Worm (Caenorhabditis elegans): ENCODE results near the gene Y81B9A.3.

Gene Y81B9A.3

DNA sequence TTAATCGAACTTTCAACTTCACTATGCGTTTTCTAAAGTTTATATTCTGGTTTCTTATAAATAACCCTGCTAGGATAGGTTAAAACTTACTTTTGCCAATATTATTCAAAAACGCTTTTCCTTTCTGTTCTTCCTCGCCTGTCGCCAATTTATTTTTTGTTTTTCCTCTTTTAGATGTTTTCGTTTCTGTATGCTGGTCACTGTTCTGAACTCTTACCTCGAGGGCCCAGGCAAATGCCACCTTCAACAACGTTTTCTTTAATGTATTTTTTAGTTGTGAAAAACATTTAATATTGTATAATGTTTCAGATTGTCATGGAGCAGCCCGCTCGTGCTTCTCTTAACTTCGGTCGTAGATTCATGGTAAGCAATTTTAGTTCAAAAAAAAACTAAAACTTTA lies at the start of gene Y81B9A.3:
Gene Y81B9A.3 (plus strand): TSS at position 301 of the 400 bp plus-strand sequence.
- TF ChIP-seq ZK337.2 (GFP tag; IDR thresholded peaks at IDR 0.05) (no peak), ceh-44 (GFP tag; IDR thresholded peaks at IDR 0.05) (no peak), snpc-1.2 (GFP tag; IDR thresholded peaks at IDR 0.05) (no peak), madf-5 (GFP tag; IDR thresholded peaks at IDR 0.05) (no peak), pqm-1 (tag; optimal IDR thresholded peaks at IDR 0.05) (no peak), fos-1 (tag; optimal IDR thresholded peaks at IDR 0.05) (no peak), lsy-2 (tag; optimal IDR thresholded peaks at IDR 0.05) (no peak), mes-2 (tag; optimal IDR thresholded peaks at IDR 0.05; ENCODE audit: poor library complexity, severe bottlenecking) (no peak), Y75B8A.6 (GFP tag; IDR thresholded peaks at IDR 0.05) (no peak), duxl-1 (tag; optimal IDR thresholded peaks at IDR 0.05; ENCODE audit: poor library complexity) (no peak), mdt-29 (GFP tag; IDR thresholded peaks at IDR 0.05) (no peak), T20F7.1 (GFP tag; optimal IDR thresholded peaks at IDR 0.05) (no peak), spr-3 (GFP tag; optimal IDR thresholded peaks at IDR 0.05) (no peak)

DNA sequence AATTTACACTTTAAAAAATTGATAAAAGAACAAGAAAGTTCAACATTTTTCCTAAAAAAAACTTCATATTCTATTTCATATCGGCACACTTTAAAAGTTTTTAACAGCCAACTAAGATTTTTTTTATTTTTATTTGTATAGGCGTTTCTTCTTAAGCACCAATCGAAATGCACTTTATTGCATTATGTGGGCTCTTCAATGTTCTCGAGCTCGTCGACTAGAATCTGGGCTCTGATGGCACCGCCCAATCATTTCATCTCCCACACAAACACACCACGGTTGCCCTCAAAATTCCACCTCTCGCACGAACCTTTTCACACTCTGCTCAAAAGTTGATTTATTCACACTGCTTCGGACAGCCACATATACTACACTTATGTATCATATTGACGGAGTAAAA lies 44.8 kb upstream of the Y81B9A.3 start, which contains the start of gene B0563.6:
Gene B0563.6 (plus strand): TSS at position 301 of the 400 bp plus-strand sequence.
- no peak for TF ChIP-seq pha-4 (GFP tag; IDR thresholded peaks at IDR 0.05)
- no peak for TF ChIP-seq pha-4 (tag; optimal IDR thresholded peaks at IDR 0.05)
- TF ChIP-seq ama-1 (optimal IDR thresholded peaks at IDR 0.05), result no peak
- no peak for TF ChIP-seq lin-1 (GFP tag; IDR thresholded peaks at IDR 0.05)
- no peak for TF ChIP-seq F37D6.2 (tag; optimal IDR thresholded peaks at IDR 0.05)
- TF ChIP-seq daf-8 (GFP tag; IDR thresholded peaks at IDR 0.05), result no peak
- no peak for TF ChIP-seq F26F4.8 (GFP tag; conservative IDR thresholded peaks at IDR 0.05)
- no peak for TF ChIP-seq rbr-2 (tag; optimal IDR thresholded peaks at IDR 0.05)
- TF ChIP-seq F10B5.3 (tag; optimal IDR thresholded peaks at IDR 0.05), result no peak
- TF ChIP-seq ZK337.2 (GFP tag; IDR thresholded peaks at IDR 0.05), result no peak

DNA sequence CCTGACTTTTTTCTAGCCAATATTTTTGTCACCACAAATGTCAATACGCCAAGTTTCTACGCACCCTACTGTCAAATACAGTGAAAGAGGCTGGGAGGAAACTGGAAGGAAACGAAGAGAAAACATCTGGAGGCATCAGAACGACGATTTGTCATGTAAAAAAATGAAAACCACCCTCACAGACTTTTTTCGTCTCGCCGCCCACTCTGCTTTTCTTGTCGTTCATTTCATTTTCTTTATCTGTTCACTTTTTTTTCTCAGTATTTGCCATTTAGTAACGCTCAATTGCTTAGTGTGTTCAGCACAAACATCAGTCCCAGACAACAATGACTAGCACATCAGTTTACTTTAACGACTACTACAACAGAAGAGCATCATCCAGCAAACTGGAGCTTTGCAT lies 36.4 kb upstream of the Y81B9A.3 start, which contains the start of gene B0563.5:
Gene B0563.5 (plus strand): TSS at position 301 of the 400 bp plus-strand sequence.
- no peak for TF ChIP-seq lin-29 (GFP tag; IDR thresholded peaks at IDR 0.05)
- peak; percentile 5 for TF ChIP-seq aha-1 (tag)

DNA sequence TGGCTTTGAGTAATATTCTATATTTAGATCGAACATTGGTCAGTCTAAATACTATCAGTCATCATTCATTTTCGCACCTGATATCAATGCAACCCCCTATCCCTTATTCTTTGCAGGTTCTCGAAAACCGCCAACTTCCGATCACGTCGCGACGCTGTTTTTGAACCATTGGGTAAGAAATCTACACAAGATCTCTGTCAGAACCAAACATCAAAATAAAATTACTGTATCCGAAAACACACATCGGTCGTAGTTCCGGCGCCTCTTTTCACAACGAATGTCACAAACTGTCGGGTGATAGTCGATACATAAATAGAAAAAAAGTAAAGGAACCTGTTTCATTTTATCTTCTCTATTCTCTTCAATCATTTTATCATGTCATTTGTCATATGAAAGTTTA lies 35.3 kb upstream of the Y81B9A.3 start:
- TF ChIP-seq lin-29 (GFP tag; IDR thresholded peaks at IDR 0.05), result no peak
- peak; percentile 91 for TF ChIP-seq aha-1 (tag)
- TF ChIP-seq vab-7 (GFP tag; IDR thresholded peaks at IDR 0.05), result no peak
- no peak for TF ChIP-seq nhr-102 (tag; optimal IDR thresholded peaks at IDR 0.05)
- no peak for TF ChIP-seq ceh-32 (tag; optimal IDR thresholded peaks at IDR 0.05; ENCODE audit: poor library complexity)
- TF ChIP-seq snpc-1.2 (GFP tag; IDR thresholded peaks at IDR 0.05), result no peak
- TF ChIP-seq nhr-48 (tag; optimal IDR thresholded peaks at IDR 0.05), result peak; percentile 31
- no peak for TF ChIP-seq jun-1 (tag; optimal IDR thresholded peaks at IDR 0.05)
- no peak for TF ChIP-seq F37D6.2 (tag; optimal IDR thresholded peaks at IDR 0.05)
- TF ChIP-seq gei-8 (GFP tag; optimal IDR thresholded peaks at IDR 0.05), result no peak
- no peak for TF ChIP-seq spr-3 (GFP tag; optimal IDR thresholded peaks at IDR 0.05)
- TF ChIP-seq hmg-1.1 (GFP tag; IDR thresholded peaks at IDR 0.05), result no peak
- no peak for TF ChIP-seq Y105C5A.15 (GFP tag; IDR thresholded peaks at IDR 0.05)
- no peak for TF ChIP-seq set-16 (GFP tag; IDR thresholded peaks at IDR 0.05)
- TF ChIP-seq lim-7 (GFP tag; IDR thresholded peaks at IDR 0.05), result no peak
- TF ChIP-seq daf-16 (GFP tag; optimal IDR thresholded peaks at IDR 0.05), result no peak
- TF ChIP-seq daf-16 (tag; optimal IDR thresholded peaks at IDR 0.05), result no peak
- TF ChIP-seq Y5F2A.4 (GFP tag; optimal IDR thresholded peaks at IDR 0.05), result no peak
- TF ChIP-seq skn-1 (tag; optimal IDR thresholded peaks at IDR 0.05), result no peak
- no peak for TF ChIP-seq nhr-77 (tag; optimal IDR thresholded peaks at IDR 0.05)
- no peak for TF ChIP-seq nhr-111 (GFP tag; optimal IDR thresholded peaks at IDR 0.05)
- no peak for TF ChIP-seq lin-13 (GFP tag; optimal IDR thresholded peaks at IDR 0.05)
- TF ChIP-seq dmd-6 (GFP tag; IDR thresholded peaks at IDR 0.05), result peak; percentile 32; the same call in 1 of the 2 replicates
- TF ChIP-seq daf-12 (tag; optimal IDR thresholded peaks at IDR 0.05), result no peak
- TF ChIP-seq ztf-7 (tag; optimal IDR thresholded peaks at IDR 0.05), result no peak
- no peak for TF ChIP-seq ceh-62 (tag; optimal IDR thresholded peaks at IDR 0.05)
- TF ChIP-seq lin-39 (tag; optimal IDR thresholded peaks at IDR 0.05), result no peak
- TF ChIP-seq nhr-25 (tag; optimal IDR thresholded peaks at IDR 0.05; ENCODE audit: borderline replicate concordance, insufficient read depth), result no peak
